Worm (Caenorhabditis elegans): ENCODE data around the gene nep-4.

DNA sequence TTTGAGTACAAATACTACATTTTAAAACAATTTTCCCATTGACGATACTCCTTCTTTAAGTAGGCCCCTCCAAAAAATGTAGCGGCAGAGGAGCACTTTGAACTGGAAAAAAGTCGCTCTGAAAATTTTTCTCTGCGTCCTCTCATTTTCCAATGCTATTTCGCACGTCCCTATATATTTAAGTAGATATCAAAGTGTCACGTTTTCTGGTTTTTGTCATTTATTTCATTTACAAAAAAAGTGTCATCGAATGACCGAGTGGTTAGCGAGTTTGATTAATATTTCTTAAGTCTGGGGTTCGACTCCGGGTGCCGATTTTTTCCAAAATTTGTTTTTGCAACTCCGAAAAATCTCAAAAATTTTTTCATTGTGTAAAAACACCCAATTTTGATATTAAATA, 3.7 kb upstream of the nep-4 start:
- TF ChIP-seq W03F9.2 (tag; optimal IDR thresholded peaks at IDR 0.05) (no peak), him-1 (tag; optimal IDR thresholded peaks at IDR 0.05) (no peak), dao-5 (tag; optimal IDR thresholded peaks at IDR 0.05) (no peak)
